Fruit fly (Drosophila melanogaster) whole organism, embryonic: Measurements from ENCODE around the gene Nazo.

Experiments
- ATbp ChIP-seq: fragments of 200-800 bp; sonication (Bioruptor generic); optimal IDR thresholded peaks from 2 replicates; lab custom pipeline; 2017; ENCODE audit warnings: missing biosample characterization, mild to moderate bottlenecking, missing genetic modification characterization, missing genetic modification reagents
- CG10543 ChIP-seq: fragments of 200-800 bp; sonication (Bioruptor generic); optimal IDR thresholded peaks from 3 replicates; lab custom pipeline; 2017; ENCODE audit warnings: missing biosample characterization, mild to moderate bottlenecking, missing genetic modification characterization, moderate library complexity
- CG11247 ChIP-seq: fragments of 200-800 bp; sonication (Bioruptor generic); IDR thresholded peaks from 2 replicates; pipeline ENCODE4 v1.3.6; 2022; ENCODE audit warnings: missing biosample characterization, missing genetic modification characterization
- CG13287 ChIP-seq: fragments of 200-800 bp; sonication (Bioruptor generic); IDR thresholded peaks from 2 replicates; pipeline ENCODE4 v1.3.6; 2022; ENCODE audit warnings: missing biosample characterization, missing genetic modification characterization; ENCODE audit not compliant: partially characterized antibody
- CG14860 ChIP-seq: fragments of 200-800 bp; sonication (Bioruptor generic); IDR thresholded peaks from 3 replicates; pipeline ENCODE4 v1.3.6; 2022; ENCODE audit warnings: missing biosample characterization, missing genetic modification characterization; ENCODE audit not compliant: partially characterized antibody
- CG1603 ChIP-seq: fragments of 200-800 bp; sonication (Bioruptor generic); optimal IDR thresholded peaks from 2 replicates; lab custom pipeline; 2019; ENCODE audit warnings: missing biosample characterization, mild to moderate bottlenecking, missing genetic modification characterization, moderate library complexity
- CG16863 ChIP-seq: fragments of 200-800 bp; sonication (Bioruptor generic); optimal IDR thresholded peaks from 3 replicates; lab custom pipeline; 2016; ENCODE audit warnings: missing biosample characterization, missing genetic modification characterization
- CG17186 ChIP-seq: fragments of 200-800 bp; sonication (Bioruptor generic); optimal IDR thresholded peaks from 3 replicates; lab custom pipeline; 2017; ENCODE audit warnings: missing biosample characterization, missing genetic modification reagents, missing genetic modification characterization
- CG17912 ChIP-seq: fragments of 200-800 bp; sonication (Bioruptor generic); optimal IDR thresholded peaks from 2 replicates; lab custom pipeline; 2018; ENCODE audit warnings: missing biosample characterization, mild to moderate bottlenecking, missing genetic modification characterization
- CG1792 ChIP-seq: fragments of 200-800 bp; sonication (Bioruptor generic); optimal IDR thresholded peaks from 2 replicates; lab custom pipeline; 2016; ENCODE audit warnings: missing biosample characterization, missing genetic modification characterization
- CG2199 ChIP-seq: fragments of 200-800 bp; sonication (Bioruptor generic); IDR thresholded peaks from 3 replicates; pipeline ENCODE4 v1.3.6; 2022; ENCODE audit warnings: missing biosample characterization, missing genetic modification characterization
- CG4617 ChIP-seq: fragments of 200-800 bp; sonication (Bioruptor generic); optimal IDR thresholded peaks from 3 replicates; lab custom pipeline; 2016; ENCODE audit warnings: missing biosample characterization, missing genetic modification characterization, borderline replicate concordance
- CG7745 ChIP-seq: fragments of 200-800 bp; sonication (Bioruptor generic); optimal IDR thresholded peaks from 2 replicates; lab custom pipeline; 2018; ENCODE audit warnings: missing biosample characterization, mild to moderate bottlenecking, missing genetic modification characterization, moderate library complexity
- CG8924 ChIP-seq: fragments of 200-800 bp; optimal IDR thresholded peaks from 3 replicates; lab custom pipeline; 2019; ENCODE audit warnings: missing biosample characterization, mild to moderate bottlenecking, missing genetic modification characterization, moderate library complexity
- CG9437 ChIP-seq: fragments of 200-800 bp; sonication (Bioruptor generic); optimal IDR thresholded peaks from 2 replicates; lab custom pipeline; 2018; ENCODE audit warnings: missing biosample characterization, mild to moderate bottlenecking, missing genetic modification characterization
- CG9727 ChIP-seq: fragments of 200-800 bp; sonication (Bioruptor generic); optimal IDR thresholded peaks from 3 replicates; lab custom pipeline; 2017; ENCODE audit warnings: missing biosample characterization, mild to moderate bottlenecking, missing genetic modification characterization
- CrebB ChIP-seq: fragments of 200-800 bp; sonication (Bioruptor generic); optimal IDR thresholded peaks from 3 replicates; lab custom pipeline; 2018; ENCODE audit warnings: missing biosample characterization, mild to moderate bottlenecking, missing genetic modification characterization
- Dp ChIP-seq: fragments of 200-800 bp; sonication (Bioruptor generic); optimal IDR thresholded peaks from 2 replicates; lab custom pipeline; 2018; ENCODE audit warnings: missing biosample characterization, mild to moderate bottlenecking, missing genetic modification characterization, moderate library complexity
- Hmx ChIP-seq: fragments of 200-800 bp; sonication (Bioruptor generic); optimal IDR thresholded peaks from 2 replicates; lab custom pipeline; 2016; ENCODE audit warnings: missing biosample characterization, missing genetic modification characterization
- Med ChIP-seq: fragments of 200-800 bp; sonication (Bioruptor generic); peaks from one replicate; lab custom pipeline; 2016; ENCODE audit warnings: missing biosample characterization, missing genetic modification characterization, mild to moderate bottlenecking, inconsistent platforms, moderate library complexity
- Mrtf ChIP-seq: fragments of 200-800 bp; sonication (Bioruptor generic); IDR thresholded peaks from 3 replicates; pipeline ENCODE4 v1.3.6; 2022; ENCODE audit warnings: missing biosample characterization, missing genetic modification characterization
- NFAT ChIP-seq: fragments of 200-800 bp; sonication (Bioruptor generic); IDR thresholded peaks from 2 replicates; pipeline ENCODE4 v1.3.6; 2022; ENCODE audit warnings: missing biosample characterization, missing genetic modification characterization
- Neu2 ChIP-seq: fragments of 200-800 bp; sonication (Bioruptor generic); optimal IDR thresholded peaks from 3 replicates; lab custom pipeline; 2016; ENCODE audit warnings: missing biosample characterization, missing genetic modification characterization, borderline replicate concordance
- Nf-YB ChIP-seq: fragments of 200-800 bp; sonication (Bioruptor generic); optimal IDR thresholded peaks from 3 replicates; lab custom pipeline; 2019; ENCODE audit warnings: missing biosample characterization, mild to moderate bottlenecking, missing genetic modification characterization, moderate library complexity
- Sin3A ChIP-seq: fragments of >200 bp; optimal IDR thresholded peaks from 2 replicates; lab custom pipeline; 2018
- Six4 ChIP-seq: fragments of 200-800 bp; sonication (Bioruptor generic); optimal IDR thresholded peaks from 2 replicates; lab custom pipeline; 2016; ENCODE audit warnings: missing biosample characterization, missing genetic modification characterization
- Sry-δ ChIP-seq: fragments of 200-800 bp; sonication (Bioruptor generic); optimal IDR thresholded peaks from 2 replicates; lab custom pipeline; 2016; ENCODE audit warnings: missing biosample characterization, missing genetic modification characterization
- Stat92E ChIP-seq, 3 experiments: fragments of >200 bp in 2 of 3; fragments of 200-800 bp in 1 of 3; sonication (Bioruptor generic) in 1 of 3; optimal IDR thresholded peaks; 2 replicates each; lab custom pipeline; 2017 to 2019; ENCODE audit warnings: missing biosample characterization in 3 of 3, missing genetic modification characterization in 3 of 3, mild to moderate bottlenecking in 1 of 3, moderate library complexity in 1 of 3
- Tbp ChIP-seq: fragments of >200 bp; optimal IDR thresholded peaks from 2 replicates; lab custom pipeline; 2018; ENCODE audit warnings: missing biosample characterization, missing genetic modification characterization
- Trl ChIP-seq, 3 experiments: fragments of >200 bp in 2 of 3; fragments of 200-800 bp in 1 of 3; sonication (Bioruptor generic) in 1 of 3; optimal IDR thresholded peaks; 2 replicates in 1 of 3; 3 replicates in 2 of 3; lab custom pipeline; 2016 to 2017; ENCODE audit warnings: missing biosample characterization in 1 of 3, missing genetic modification characterization in 1 of 3
- Xrp1 ChIP-seq: fragments of 200-800 bp; sonication (Bioruptor generic); IDR thresholded peaks from 2 replicates; pipeline ENCODE4 v1.3.6; 2022; ENCODE audit warnings: missing biosample characterization, missing genetic modification characterization
- bab2 ChIP-seq: fragments of 200-800 bp; sonication (Bioruptor generic); optimal IDR thresholded peaks from 2 replicates; lab custom pipeline; 2016; ENCODE audit warnings: missing biosample characterization, missing genetic modification characterization
- ci ChIP-seq: fragments of 200-800 bp; sonication (Bioruptor generic); IDR thresholded peaks from 3 replicates; pipeline ENCODE4 v1.3.6; 2022; ENCODE audit warnings: missing biosample characterization, missing genetic modification characterization
- fd96Cb ChIP-seq: fragments of 200-800 bp; sonication (Bioruptor generic); optimal IDR thresholded peaks from 2 replicates; lab custom pipeline; 2018; ENCODE audit warnings: missing biosample characterization, mild to moderate bottlenecking, missing genetic modification characterization, moderate library complexity
- gem ChIP-seq: fragments of 200-800 bp; sonication (Bioruptor generic); optimal IDR thresholded peaks from 2 replicates; lab custom pipeline; 2019; ENCODE audit warnings: missing biosample characterization, mild to moderate bottlenecking, missing genetic modification characterization, moderate library complexity
- hbn ChIP-seq: fragments of 200-800 bp; sonication (Bioruptor generic); IDR thresholded peaks from 2 replicates; pipeline ENCODE4 v1.3.6; 2022; ENCODE audit warnings: missing biosample characterization, missing genetic modification characterization; ENCODE audit not compliant: partially characterized antibody
- jigr1 ChIP-seq: fragments of 200-800 bp; sonication (Bioruptor generic); IDR thresholded peaks from 3 replicates; pipeline ENCODE4 v1.3.6; 2022; ENCODE audit warnings: missing biosample characterization, missing genetic modification characterization
- kay ChIP-seq: fragments of 200-800 bp; sonication (Bioruptor generic); optimal IDR thresholded peaks from 2 replicates; lab custom pipeline; 2016; ENCODE audit warnings: missing biosample characterization, missing genetic modification characterization
- nerfin-1 ChIP-seq: fragments of 200-800 bp; sonication (Bioruptor generic); optimal IDR thresholded peaks from 3 replicates; lab custom pipeline; 2019; ENCODE audit warnings: missing biosample characterization, mild to moderate bottlenecking, missing genetic modification characterization, moderate library complexity
- oc ChIP-seq: fragments of 200-800 bp; sonication (Bioruptor generic); optimal IDR thresholded peaks from 2 replicates; lab custom pipeline; 2018; ENCODE audit warnings: missing biosample characterization, mild to moderate bottlenecking, missing genetic modification characterization, moderate library complexity
- org-1 ChIP-seq: fragments of 200-800 bp; sonication (Bioruptor generic); optimal IDR thresholded peaks from 2 replicates; lab custom pipeline; 2017; ENCODE audit warnings: missing biosample characterization, missing genetic modification characterization
- p53 ChIP-seq: fragments of 200-800 bp; sonication (Bioruptor generic); optimal IDR thresholded peaks from 2 replicates; lab custom pipeline; 2016; ENCODE audit warnings: missing biosample characterization, missing genetic modification characterization
- sens ChIP-seq: fragments of 200-800 bp; sonication (Bioruptor generic); peaks from one replicate; lab custom pipeline; 2016; ENCODE audit warnings: missing biosample characterization, missing genetic modification characterization
- sqz ChIP-seq: fragments of 200-800 bp; sonication (Bioruptor generic); optimal IDR thresholded peaks from 3 replicates; lab custom pipeline; 2018; ENCODE audit warnings: missing biosample characterization, mild to moderate bottlenecking, missing genetic modification characterization
- stwl ChIP-seq: fragments of 200-800 bp; sonication (Bioruptor generic); optimal IDR thresholded peaks from 3 replicates; lab custom pipeline; 2018; ENCODE audit warnings: missing biosample characterization, mild to moderate bottlenecking, missing genetic modification characterization, moderate library complexity
- tll ChIP-seq, 2 experiments: fragments of 200-800 bp in 1 of 2; fragments of >200 bp in 1 of 2; sonication (Bioruptor generic) in 1 of 2; optimal IDR thresholded peaks; 2 replicates each; lab custom pipeline; 2017 to 2019; ENCODE audit warnings: missing biosample characterization in 2 of 2, missing genetic modification characterization in 2 of 2, mild to moderate bottlenecking in 1 of 2, moderate library complexity in 1 of 2

Nazo gene

dm6 chr3R:8308515-8308959, 20.9 kb downstream of the Nazo start, which contains the start of gene tex (continued):
- TF ChIP-seq ci (peak; percentile 65; the same call in 2 of the 3 replicates), hbn (GFP tag; lab: Robert Waterston, UW) (peak; percentile 28; the same call in 1 of the 2 replicates), CrebB (tag; lab: Kevin White, UChicago) (no peak), bab2 (GFP tag; lab: Kevin White, UChicago) (peak; percentile 36), CG8924 (tag; lab: Kevin White, UChicago) (peak; percentile 59), CG1603 (tag; lab: Kevin White, UChicago) (peak; percentile 82), oc (tag; lab: Kevin White, UChicago) (peak; percentile 43), ATbp (GFP tag; lab: Kevin White, UChicago) (peak; percentile 80), CG7745 (tag; lab: Kevin White, UChicago) (peak; percentile 24), CG1792 (no peak), nerfin-1 (peak; percentile 75), kay (GFP tag; lab: Kevin White, UChicago) (peak; percentile 8), Sry-δ (GFP tag; lab: Kevin White, UChicago) (peak; percentile 66), jigr1 (GFP tag; lab: Robert Waterston, UW) (no peak), CG9727 (GFP tag; lab: Kevin White, UChicago) (peak; percentile 69), Trl (optimal IDR thresholded peaks at IDR 0.05; lab: Kevin White, UChicago) (peak in 1 of 2 experiments; percentile 52), Trl (GFP tag; optimal IDR thresholded peaks at IDR 0.05; lab: Kevin White, UChicago) (peak; percentile 50), org-1 (peak; percentile 29), CG11247 (GFP tag; lab: Robert Waterston, UW) (no peak), fd96Cb (tag; lab: Kevin White, UChicago) (peak; percentile 3), CG16863 (peak; percentile 2), stwl (tag; lab: Kevin White, UChicago) (peak; percentile 36), Nf-YB (GFP tag; lab: Kevin White, UChicago) (peak; percentile 12), Neu2 (GFP tag; lab: Kevin White, UChicago) (no peak), CG17912 (GFP tag; lab: Kevin White, UChicago) (peak; percentile 14)

- TF ChIP-seq Med (GFP tag; lab: Kevin White, UChicago) (peak; percentile 1), Stat92E (GFP tag; optimal IDR thresholded peaks at IDR 0.05; lab: Kevin White, UChicago) (no peak), NFAT (GFP tag; lab: Robert Waterston, UW) (no peak)
These were observed 23.0 kb downstream of the Nazo start, which contains the start of gene CG11693 for dm6 chr3R:8310678-8311077. Gene CG11693 (minus strand): TSS chr3R:8310778.

- no peak for TF ChIP-seq gem (tag; lab: Kevin White, UChicago)
- TF ChIP-seq CG17186 (GFP tag; lab: Kevin White, UChicago), result no peak
- TF ChIP-seq Sin3A (lab: Kevin White, UChicago), result no peak
- peak; percentile 52 for TF ChIP-seq sens (GFP tag; lab: Kevin White, UChicago)
- TF ChIP-seq tll (GFP tag; optimal IDR thresholded peaks at IDR 0.05; lab: Kevin White, UChicago), result no peak
- no peak for TF ChIP-seq Hmx (GFP tag; lab: Kevin White, UChicago)
These were observed 24.4 kb downstream of the Nazo start, which contains the start of the genes CG11694 and CG11698 for dm6 chr3R:8312037-8312436. Gene CG11694 (minus strand): TSS chr3R:8312137. Gene CG11698 (plus strand): TSS chr3R:8312188.

- TF ChIP-seq CG10543 (GFP tag; lab: Kevin White, UChicago) (no peak), CG13287 (peak; percentile 95), Dp (GFP tag; lab: Kevin White, UChicago) (peak; percentile 96), Xrp1 (GFP tag; lab: Robert Waterston, UW) (no peak), CG14860 (GFP tag; lab: Robert Waterston, UW) (peak; percentile 74; the same call in 2 of the 3 replicates), CG9437 (GFP tag; lab: Kevin White, UChicago) (no peak), CG2199 (no peak), Tbp (GFP tag; lab: Kevin White, UChicago) (no peak), sqz (GFP tag; lab: Kevin White, UChicago) (peak; percentile 81), Mrtf (GFP tag; lab: Robert Waterston, UW) (no peak), Six4 (GFP tag; lab: Kevin White, UChicago) (no peak), CG4617 (GFP tag; lab: Kevin White, UChicago) (peak; percentile 46), p53 (no peak)
These were observed 25.4 kb downstream of the Nazo start, which contains the start of gene CG7483 for dm6 chr3R:8313038-8313437. Gene CG7483 (plus strand): TSS chr3R:8313208.
